Fruit fly (Drosophila melanogaster): ENCODE data around the gene CG5167.
A peak's percentile ranks its signal among the peaks of the same experiment; 100 is the strongest.

The CG5167 gene

dm6 chr3R:12369135-12369792, 37.1 kb upstream of the CG5167 start, which contains the start of gene GstD1 (continued):
- TF ChIP-seq CG10274 (GFP tag; optimal IDR thresholded peaks at IDR 0.05) = peak; percentile 86
- TF ChIP-seq dm (GFP tag; optimal IDR thresholded peaks at IDR 0.05) = no peak
- peak; percentile 67; the same call in 1 of the 2 replicates for TF ChIP-seq Adf1 (GFP tag; IDR thresholded peaks at IDR 0.05)
- TF ChIP-seq Mes4 (GFP tag; optimal IDR thresholded peaks at IDR 0.05) = no peak
- TF ChIP-seq CG14050 (GFP tag; IDR thresholded peaks at IDR 0.05) = no peak
- TF ChIP-seq CG11398 (GFP tag; optimal IDR thresholded peaks at IDR 0.05) = no peak
- peak; percentile 63 for TF ChIP-seq Bgb (GFP tag; IDR thresholded peaks at IDR 0.05; ENCODE audit: partially characterized antibody)
- no peak for TF ChIP-seq Taf1 (GFP tag; IDR thresholded peaks at IDR 0.05)
- TF ChIP-seq Atf-2 (GFP tag; optimal IDR thresholded peaks at IDR 0.05) = no peak
- TF ChIP-seq CG17802 (tag; optimal IDR thresholded peaks at IDR 0.05) = no peak
- TF ChIP-seq CG5245 (GFP tag; optimal IDR thresholded peaks at IDR 0.05) = no peak
- TF ChIP-seq HLH54F (GFP tag; optimal IDR thresholded peaks at IDR 0.05) = no peak
- no peak for TF ChIP-seq CG14667 (GFP tag; IDR thresholded peaks at IDR 0.05)
- TF ChIP-seq pita (GFP tag; optimal IDR thresholded peaks at IDR 0.05) = no peak
- TF ChIP-seq CG8388 (GFP tag; optimal IDR thresholded peaks at IDR 0.05) = no peak
- TF ChIP-seq HHEX (GFP tag; optimal IDR thresholded peaks at IDR 0.05) = peak; percentile 47
- TF ChIP-seq CG7745 (tag; optimal IDR thresholded peaks at IDR 0.05) = no peak
- no peak; the same call in 1 of the 2 replicates for TF ChIP-seq ssp (GFP tag; IDR thresholded peaks at IDR 0.05)
- no peak for TF ChIP-seq CG17912 (GFP tag; optimal IDR thresholded peaks at IDR 0.05)
- peak; percentile 36 for TF ChIP-seq CG1647 (GFP tag; optimal IDR thresholded peaks at IDR 0.05)
- no peak for TF ChIP-seq CG17186 (GFP tag; optimal IDR thresholded peaks at IDR 0.05)
- no peak for TF ChIP-seq CG15696 (tag; optimal IDR thresholded peaks at IDR 0.05)
- TF ChIP-seq chm (GFP tag; IDR thresholded peaks at IDR 0.05) = peak; percentile 75
- peak; percentile 19 for TF ChIP-seq pho (GFP tag; optimal IDR thresholded peaks at IDR 0.05)
- no peak for TF ChIP-seq sens-2 (GFP tag; IDR thresholded peaks at IDR 0.05)
- no peak for TF ChIP-seq Awh (GFP tag; IDR thresholded peaks at IDR 0.05)
- TF ChIP-seq gcm2 (GFP tag; optimal IDR thresholded peaks at IDR 0.05) = no peak
- no peak for TF ChIP-seq wor (GFP tag; IDR thresholded peaks at IDR 0.05)
- TF ChIP-seq ranshi (GFP tag; IDR thresholded peaks at IDR 0.05) = no peak; the same call in 1 of the 2 replicates
- no peak for TF ChIP-seq BEAF-32 (GFP tag; optimal IDR thresholded peaks at IDR 0.05)
- TF ChIP-seq slbo (GFP tag; IDR thresholded peaks at IDR 0.05) = no peak; the same call in none of the 2 replicates
- peak; percentile 40 for TF ChIP-seq Scr (GFP tag; IDR thresholded peaks at IDR 0.05; ENCODE audit: partially characterized antibody)
- TF ChIP-seq esg (GFP tag; conservative IDR thresholded peaks at IDR 0.05) = peak; percentile 16; the same call in 1 of the 2 replicates
- TF ChIP-seq CG6254 (GFP tag; optimal IDR thresholded peaks at IDR 0.05) = no peak
- TF ChIP-seq Hand (GFP tag; optimal IDR thresholded peaks at IDR 0.05) = no peak
- TF ChIP-seq ERR (GFP tag; optimal IDR thresholded peaks at IDR 0.05) = peak; percentile 66
- TF ChIP-seq E2f2 (GFP tag; IDR thresholded peaks at IDR 0.05) = 0 out of 2 replicates have a peak, but pooled peaks have one; percentile 25
- TF ChIP-seq Hmx (GFP tag; optimal IDR thresholded peaks at IDR 0.05) = no peak
- no peak for TF ChIP-seq CG11085 (GFP tag; IDR thresholded peaks at IDR 0.05)
- peak; percentile 24 for TF ChIP-seq CG15514 (GFP tag; optimal IDR thresholded peaks at IDR 0.05)
- peak; percentile 8 for TF ChIP-seq ATbp (GFP tag; optimal IDR thresholded peaks at IDR 0.05)
- TF ChIP-seq Atf3 (GFP tag; optimal IDR thresholded peaks at IDR 0.05) = no peak
- TF ChIP-seq Bdp1 (GFP tag; optimal IDR thresholded peaks at IDR 0.05) = no peak
- peak; percentile 50 for TF ChIP-seq NC2α (GFP tag; optimal IDR thresholded peaks at IDR 0.05)
- no peak for TF ChIP-seq Sin3A (optimal IDR thresholded peaks at IDR 0.05)
- TF ChIP-seq vfl (GFP tag; optimal IDR thresholded peaks at IDR 0.05) = no peak
- TF ChIP-seq CkIIα-i1 (GFP tag; IDR thresholded peaks at IDR 0.05) = no peak
- TF ChIP-seq cwo (GFP tag; optimal IDR thresholded peaks at IDR 0.05) = peak; percentile 47
- no peak for TF ChIP-seq CG31441 (GFP tag; IDR thresholded peaks at IDR 0.05)
- no peak for TF ChIP-seq stwl (tag; optimal IDR thresholded peaks at IDR 0.05)
- TF ChIP-seq zen (tag; optimal IDR thresholded peaks at IDR 0.05) = no peak

All from whole organism, embryonic.